Fruit fly (Drosophila melanogaster) whole organism, embryonic: ENCODE data around the gene CG33191.
A peak's percentile ranks its signal among the peaks of the same experiment; 100 is the strongest.

Source experiments
- Asciz ChIP-seq: fragments of 200-800 bp; sonication (Bioruptor generic); optimal IDR thresholded peaks from 2 replicates; lab custom pipeline; 2017; ENCODE audit warnings: missing biosample characterization, mild to moderate bottlenecking, missing genetic modification characterization, missing genetic modification reagents
- CG10147 ChIP-seq: fragments of 200-800 bp; sonication (Bioruptor generic); optimal IDR thresholded peaks from 2 replicates; lab custom pipeline; 2019; ENCODE audit warnings: missing biosample characterization, mild to moderate bottlenecking, missing genetic modification characterization, moderate library complexity
- CG10274 ChIP-seq: fragments of 200-800 bp; sonication (Bioruptor generic); optimal IDR thresholded peaks from 3 replicates; lab custom pipeline; 2017; ENCODE audit warnings: missing biosample characterization, mild to moderate bottlenecking, missing genetic modification characterization
- CG10979 ChIP-seq: fragments of 200-800 bp; sonication (Bioruptor generic); optimal IDR thresholded peaks from 2 replicates; lab custom pipeline; 2018; ENCODE audit warnings: missing biosample characterization, mild to moderate bottlenecking, missing genetic modification characterization, moderate library complexity
- CG12236 ChIP-seq: fragments of 200-800 bp; sonication (Bioruptor generic); optimal IDR thresholded peaks from 2 replicates; lab custom pipeline; 2016; ENCODE audit warnings: missing biosample characterization, missing genetic modification characterization
- CG12659 ChIP-seq: fragments of 200-800 bp; sonication (Bioruptor generic); optimal IDR thresholded peaks from 3 replicates; lab custom pipeline; 2017; ENCODE audit warnings: mild to moderate bottlenecking, missing biosample characterization, missing genetic modification reagents, missing genetic modification characterization
- CG1529 ChIP-seq: fragments of 200-800 bp; sonication (Bioruptor generic); optimal IDR thresholded peaks from 3 replicates; lab custom pipeline; 2018; ENCODE audit warnings: missing biosample characterization, missing genetic modification characterization
- CG16815 ChIP-seq: fragments of 200-800 bp; sonication (Bioruptor generic); optimal IDR thresholded peaks from 3 replicates; lab custom pipeline; 2017; ENCODE audit warnings: missing biosample characterization, mild to moderate bottlenecking, missing genetic modification characterization
- CG17568 ChIP-seq: fragments of 200-800 bp; sonication (Bioruptor generic); optimal IDR thresholded peaks from 2 replicates; lab custom pipeline; 2018; ENCODE audit warnings: missing biosample characterization, mild to moderate bottlenecking, missing genetic modification characterization, moderate library complexity
- CG17802 ChIP-seq: fragments of 200-800 bp; sonication (Bioruptor generic); optimal IDR thresholded peaks from 2 replicates; lab custom pipeline; 2018; ENCODE audit warnings: missing biosample characterization, mild to moderate bottlenecking, missing genetic modification characterization, moderate library complexity
- CG30431 ChIP-seq: fragments of 200-800 bp; sonication (Bioruptor generic); optimal IDR thresholded peaks from 2 replicates; lab custom pipeline; 2017; ENCODE audit warnings: missing biosample characterization, missing genetic modification characterization
- CG4328 ChIP-seq: fragments of 200-800 bp; sonication (Bioruptor generic); optimal IDR thresholded peaks from 3 replicates; lab custom pipeline; 2017; ENCODE audit warnings: missing biosample characterization, missing genetic modification reagents, missing genetic modification characterization
- CG7745 ChIP-seq: fragments of 200-800 bp; sonication (Bioruptor generic); optimal IDR thresholded peaks from 2 replicates; lab custom pipeline; 2018; ENCODE audit warnings: missing biosample characterization, mild to moderate bottlenecking, missing genetic modification characterization, moderate library complexity
- CG9797 ChIP-seq: fragments of 200-800 bp; sonication (Bioruptor generic); optimal IDR thresholded peaks from 3 replicates; lab custom pipeline; 2018; ENCODE audit warnings: missing biosample characterization, mild to moderate bottlenecking, missing genetic modification characterization
- CG9876 ChIP-seq: fragments of 200-800 bp; sonication (Bioruptor generic); optimal IDR thresholded peaks from 2 replicates; lab custom pipeline; 2016; ENCODE audit warnings: missing biosample characterization, missing genetic modification characterization
- CTCF ChIP-seq: fragments of 200-800 bp; sonication (Bioruptor generic); optimal IDR thresholded peaks from 2 replicates; lab custom pipeline; 2017; ENCODE audit warnings: missing biosample characterization, mild to moderate bottlenecking, missing genetic modification characterization, moderate library complexity
- D ChIP-seq, 2 experiments: fragments of 200-800 bp in 1 of 2; fragments of >200 bp in 1 of 2; sonication (Bioruptor generic) in 1 of 2; optimal IDR thresholded peaks; 2 replicates in 1 of 2; 3 replicates in 1 of 2; lab custom pipeline; 2017; ENCODE audit warnings: mild to moderate bottlenecking in 1 of 2, missing biosample characterization in 1 of 2, missing genetic modification characterization in 1 of 2, missing genetic modification reagents in 1 of 2
- Eip74EF ChIP-seq, 2 experiments: fragments of 200-800 bp in 1 of 2; fragments of >200 bp in 1 of 2; sonication (Bioruptor generic) in 1 of 2; optimal IDR thresholded peaks; 2 replicates each; lab custom pipeline; 2017 to 2019; ENCODE audit warnings: missing biosample characterization in 2 of 2, missing genetic modification characterization in 2 of 2, mild to moderate bottlenecking in 1 of 2, moderate library complexity in 1 of 2
- Gsc ChIP-seq: fragments of 200-800 bp; sonication (Bioruptor generic); IDR thresholded peaks from 2 replicates; pipeline ENCODE4 v1.3.6; 2022; ENCODE audit warnings: missing biosample characterization, missing genetic modification characterization
- Hmr ChIP-seq: fragments of 200-800 bp; sonication (Bioruptor generic); optimal IDR thresholded peaks from 3 replicates; lab custom pipeline; 2017; ENCODE audit warnings: mild to moderate bottlenecking, missing biosample characterization, missing genetic modification reagents, missing genetic modification characterization
- Lhr ChIP-seq: fragments of 200-800 bp; sonication (Bioruptor generic); optimal IDR thresholded peaks from 3 replicates; lab custom pipeline; 2017; ENCODE audit warnings: mild to moderate bottlenecking, missing biosample characterization, missing genetic modification reagents, missing genetic modification characterization
- MTF-1 ChIP-seq: fragments of 200-800 bp; sonication (Bioruptor generic); optimal IDR thresholded peaks from 2 replicates; lab custom pipeline; 2018; ENCODE audit warnings: missing biosample characterization, mild to moderate bottlenecking, missing genetic modification characterization, borderline replicate concordance
- Nf-YC ChIP-seq: fragments of 200-800 bp; optimal IDR thresholded peaks from 3 replicates; lab custom pipeline; 2019; ENCODE audit warnings: missing biosample characterization, mild to moderate bottlenecking, missing genetic modification characterization, moderate library complexity
- PHDP ChIP-seq: fragments of 200-800 bp; sonication (Bioruptor generic); optimal IDR thresholded peaks from 3 replicates; lab custom pipeline; 2018; ENCODE audit warnings: missing biosample characterization, mild to moderate bottlenecking, missing genetic modification characterization, moderate library complexity
- Ravus ChIP-seq: fragments of 200-800 bp; sonication (Bioruptor generic); IDR thresholded peaks from 2 replicates; pipeline ENCODE4 v1.3.6; 2022; ENCODE audit warnings: missing biosample characterization, missing genetic modification characterization
- Tbp ChIP-seq: fragments of >200 bp; optimal IDR thresholded peaks from 2 replicates; lab custom pipeline; 2018; ENCODE audit warnings: missing biosample characterization, missing genetic modification characterization
- ato ChIP-seq: fragments of 200-800 bp; sonication (Bioruptor generic); IDR thresholded peaks from 2 replicates; pipeline ENCODE4 v1.3.6; 2022; ENCODE audit warnings: missing biosample characterization, missing genetic modification characterization; ENCODE audit not compliant: partially characterized antibody
- bcd ChIP-seq: fragments of 200-800 bp; sonication (Bioruptor generic); optimal IDR thresholded peaks from 2 replicates; lab custom pipeline; 2017; ENCODE audit warnings: missing biosample characterization, mild to moderate bottlenecking, missing genetic modification characterization
- cad ChIP-seq: fragments of >200 bp; optimal IDR thresholded peaks from 2 replicates; lab custom pipeline; 2017; ENCODE audit warnings: missing biosample characterization, missing genetic modification characterization
- crp ChIP-seq, 2 experiments: fragments of 200-800 bp; sonication (Bioruptor generic); optimal IDR thresholded peaks; 2 replicates in 1 of 2; 3 replicates in 1 of 2; lab custom pipeline; 2017; ENCODE audit warnings: missing biosample characterization in 2 of 2, missing genetic modification characterization in 2 of 2, mild to moderate bottlenecking in 1 of 2, moderate library complexity in 1 of 2
- dmrt11E ChIP-seq: fragments of 200-800 bp; sonication (Bioruptor generic); optimal IDR thresholded peaks from 3 replicates; lab custom pipeline; 2018; ENCODE audit warnings: missing biosample characterization, mild to moderate bottlenecking, missing genetic modification characterization, moderate library complexity
- fd64A ChIP-seq: fragments of 200-800 bp; sonication (Bioruptor generic); optimal IDR thresholded peaks from 3 replicates; lab custom pipeline; 2018; ENCODE audit warnings: missing biosample characterization, mild to moderate bottlenecking, missing genetic modification characterization
- fd96Cb ChIP-seq: fragments of 200-800 bp; sonication (Bioruptor generic); optimal IDR thresholded peaks from 2 replicates; lab custom pipeline; 2018; ENCODE audit warnings: missing biosample characterization, mild to moderate bottlenecking, missing genetic modification characterization, moderate library complexity
- knrl ChIP-seq: fragments of 200-800 bp; sonication (Bioruptor generic); IDR thresholded peaks from 3 replicates; pipeline ENCODE4 v1.3.6; 2022; ENCODE audit warnings: missing biosample characterization, missing genetic modification characterization; ENCODE audit not compliant: partially characterized antibody
- mirr ChIP-seq: fragments of 200-800 bp; sonication (Bioruptor generic); optimal IDR thresholded peaks from 3 replicates; lab custom pipeline; 2018; ENCODE audit warnings: missing biosample characterization, mild to moderate bottlenecking, missing genetic modification characterization
- mld ChIP-seq: fragments of 200-800 bp; sonication (Bioruptor generic); IDR thresholded peaks from 3 replicates; pipeline ENCODE4 v1.3.6; 2022; ENCODE audit warnings: missing biosample characterization, missing genetic modification characterization; ENCODE audit not compliant: partially characterized antibody
- prd ChIP-seq, 3 experiments: fragments of >200 bp in 2 of 3; fragments of 200-800 bp in 1 of 3; sonication (Bioruptor generic) in 1 of 3; optimal IDR thresholded peaks in 2 of 3; IDR thresholded peaks in 1 of 3; 2 replicates in 2 of 3; 3 replicates in 1 of 3; pipeline versions ENCODE4 v1.3.6 to Lab custom; 2017 to 2022; ENCODE audit warnings: missing biosample characterization in 1 of 3, missing genetic modification characterization in 1 of 3
- pros ChIP-seq: fragments of 200-800 bp; sonication (Bioruptor generic); optimal IDR thresholded peaks from 3 replicates; lab custom pipeline; 2019; ENCODE audit warnings: missing biosample characterization, mild to moderate bottlenecking, missing genetic modification characterization, moderate library complexity
- rib ChIP-seq: fragments of 200-800 bp; sonication (Bioruptor generic); IDR thresholded peaks from 2 replicates; pipeline ENCODE4 v1.3.6; 2022; ENCODE audit warnings: missing biosample characterization, missing genetic modification characterization
- run ChIP-seq: fragments of 200-800 bp; sonication (Bioruptor generic); optimal IDR thresholded peaks from 3 replicates; lab custom pipeline; 2018; ENCODE audit warnings: missing biosample characterization, mild to moderate bottlenecking, missing genetic modification characterization
- schlank ChIP-seq: fragments of 200-800 bp; sonication (Bioruptor generic); optimal IDR thresholded peaks from 2 replicates; lab custom pipeline; 2018; ENCODE audit warnings: missing biosample characterization, mild to moderate bottlenecking, missing genetic modification characterization
- sens-2 ChIP-seq: fragments of 200-800 bp; sonication (Bioruptor generic); IDR thresholded peaks from 2 replicates; pipeline ENCODE4 v1.3.6; 2022; ENCODE audit warnings: missing biosample characterization, missing genetic modification characterization
- seq ChIP-seq: fragments of 200-800 bp; sonication (Bioruptor generic); IDR thresholded peaks from 2 replicates; pipeline ENCODE4 v1.3.6; 2022; ENCODE audit warnings: missing biosample characterization, missing genetic modification characterization
- trem ChIP-seq: fragments of 200-800 bp; optimal IDR thresholded peaks from 3 replicates; lab custom pipeline; 2019; ENCODE audit warnings: missing biosample characterization, mild to moderate bottlenecking, missing genetic modification characterization, moderate library complexity
- vvl ChIP-seq: fragments of 200-800 bp; sonication (Bioruptor generic); IDR thresholded peaks from 2 replicates; pipeline ENCODE4 v1.3.6; 2022; ENCODE audit warnings: missing biosample characterization, missing genetic modification characterization
- yki ChIP-seq: fragments of >200 bp; optimal IDR thresholded peaks from 3 replicates; lab custom pipeline; 2018
- z ChIP-seq: fragments of 200-800 bp; sonication (Bioruptor generic); IDR thresholded peaks from 3 replicates; pipeline ENCODE4 v1.3.6; 2022; ENCODE audit warnings: missing biosample characterization, missing genetic modification characterization
- zen ChIP-seq: fragments of 200-800 bp; sonication (Bioruptor generic); optimal IDR thresholded peaks from 3 replicates; lab custom pipeline; 2018; ENCODE audit warnings: missing biosample characterization, mild to moderate bottlenecking, missing genetic modification characterization, moderate library complexity

Gene CG33191

DNA sequence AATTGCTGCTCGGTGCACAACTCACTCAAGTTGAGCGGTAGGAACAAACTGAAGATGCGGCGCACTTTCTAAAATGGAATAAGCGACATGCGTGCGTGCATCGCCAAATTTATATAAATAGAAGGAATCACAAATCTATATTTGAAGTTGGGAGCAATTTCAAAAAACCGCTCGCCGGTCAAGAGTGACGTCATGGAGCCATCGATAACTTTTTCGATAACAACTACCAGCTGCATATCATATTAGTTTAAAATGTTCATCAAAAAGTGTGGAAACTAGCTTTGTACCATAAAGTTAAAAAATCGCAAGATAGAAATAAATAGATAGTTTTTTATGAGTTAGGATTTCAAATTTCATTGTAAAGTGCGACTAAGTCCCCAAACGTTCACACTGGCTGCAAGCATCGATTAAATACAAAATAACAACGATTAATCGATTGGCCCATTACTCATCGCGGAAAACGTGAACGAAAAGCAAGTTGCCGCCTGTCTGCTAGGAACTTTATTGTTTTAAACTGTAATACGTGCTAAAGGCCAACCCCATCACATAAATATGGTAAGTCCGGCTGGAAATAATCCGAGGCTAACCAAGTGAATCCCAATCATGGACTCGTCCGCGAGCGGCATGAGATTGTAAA is 21.5 kb upstream of the CG33191 start, which contains the start of the genes Pif1A, Pif1B and CCT7 (continued):
- TF ChIP-seq CG7745 (tag; lab: Kevin White, UChicago) (no peak), CG17568 (GFP tag; lab: Kevin White, UChicago) (no peak), PHDP (no peak), CTCF (GFP tag; lab: Kevin White, UChicago) (peak; percentile 15), mld (GFP tag; lab: Robert Waterston, UW) (peak; percentile 49; the same call in 1 of the 3 replicates), CG17802 (peak; percentile 78), crp (GFP tag; optimal IDR thresholded peaks at IDR 0.05; lab: Kevin White, UChicago) (peak in 1 of 2 experiments; percentile 52), CG10979 (tag; lab: Kevin White, UChicago) (peak; percentile 17), fd64A (GFP tag; lab: Kevin White, UChicago) (no peak), CG12659 (GFP tag; lab: Kevin White, UChicago) (peak; percentile 53), Hmr (GFP tag; lab: Kevin White, UChicago) (no peak), CG30431 (GFP tag; lab: Kevin White, UChicago) (no peak), Gsc (no peak), cad (GFP tag; lab: Kevin White, UChicago) (no peak), rib (no peak), Asciz (GFP tag; lab: Kevin White, UChicago) (no peak), sens-2 (GFP tag; lab: Robert Waterston, UW) (no peak), CG10274 (GFP tag; lab: Kevin White, UChicago) (no peak), mirr (GFP tag; lab: Kevin White, UChicago) (no peak), fd96Cb (tag; lab: Kevin White, UChicago) (no peak), MTF-1 (GFP tag; lab: Kevin White, UChicago) (no peak), vvl (peak; percentile 24; the same call in 1 of the 2 replicates), bcd (GFP tag; lab: Kevin White, UChicago) (no peak), yki (no peak), schlank (tag; lab: Kevin White, UChicago) (no peak), Lhr (GFP tag; lab: Kevin White, UChicago) (no peak), z (GFP tag; lab: Robert Waterston, UW) (peak; percentile 66; the same call in 2 of the 3 replicates), prd (optimal IDR thresholded peaks at IDR 0.05; lab: Kevin White, UChicago) (no peak), prd (GFP tag; IDR thresholded peaks at IDR 0.05; lab: Robert Waterston, UW) (no peak), CG9797 (GFP tag; lab: Kevin White, UChicago) (peak; percentile 80), zen (tag; lab: Kevin White, UChicago) (no peak), Tbp (GFP tag; lab: Kevin White, UChicago) (no peak), CG9876 (GFP tag; lab: Kevin White, UChicago) (no peak), pros (no peak), CG1529 (GFP tag; lab: Kevin White, UChicago) (no peak), run (tag; lab: Kevin White, UChicago) (no peak), CG12236 (GFP tag; lab: Kevin White, UChicago) (no peak), Eip74EF (GFP tag; optimal IDR thresholded peaks at IDR 0.05; lab: Kevin White, UChicago) (no peak), CG16815 (GFP tag; lab: Kevin White, UChicago) (no peak), seq (GFP tag; lab: Robert Waterston, UW) (no peak), CG10147 (peak; percentile 20), D (optimal IDR thresholded peaks at IDR 0.05; lab: Kevin White, UChicago) (no peak), D (GFP tag; optimal IDR thresholded peaks at IDR 0.05; lab: Kevin White, UChicago) (no peak), ato (GFP tag; lab: Robert Waterston, UW) (peak; percentile 77), Nf-YC (peak; percentile 5), knrl (GFP tag; lab: Robert Waterston, UW) (peak; percentile 93), Ravus (GFP tag; lab: Robert Waterston, UW) (no peak), CG4328 (no peak), trem (peak; percentile 83), dmrt11E (tag; lab: Kevin White, UChicago) (peak; percentile 8)
